Worm (Caenorhabditis elegans) whole organism, young adult: ENCODE results near the gene clec-147.
A peak's percentile ranks its signal among the peaks of the same experiment; 100 is the strongest.

ENCODE experiments used
- B0261.1 ChIP-seq: sonication (generic microtip); optimal IDR thresholded peaks from 2 replicates; lab custom pipeline; 2016; ENCODE audit warnings: mild to moderate bottlenecking, missing genetic modification characterization, moderate library complexity, missing compliant biosample characterization
- B0336.3 ChIP-seq: fragments of 200-800 bp; sonication (Bioruptor generic); IDR thresholded peaks from 2 replicates; pipeline ENCODE4 v1.3.6; 2022; ENCODE audit warnings: missing genetic modification characterization, missing compliant biosample characterization
- C17E4.6 ChIP-seq: fragments of 200-800 bp; sonication (Bioruptor generic); IDR thresholded peaks from 2 replicates; pipeline ENCODE4 v1.3.6; 2022; ENCODE audit warnings: missing genetic modification reagents, missing genetic modification characterization, missing compliant biosample characterization
- D2030.7 ChIP-seq: fragments of 200-800 bp; sonication (Bioruptor generic); IDR thresholded peaks from 2 replicates; pipeline ENCODE4 v1.3.6; 2022; ENCODE audit warnings: missing genetic modification reagents, missing genetic modification characterization, missing compliant biosample characterization
- F10E7.11 ChIP-seq: sonication (generic microtip); optimal IDR thresholded peaks from 2 replicates; lab custom pipeline; 2017; ENCODE audit warnings: mild to moderate bottlenecking, missing genetic modification characterization, moderate library complexity, missing compliant biosample characterization
- F23B12.7 ChIP-seq: sonication (generic microtip); optimal IDR thresholded peaks from 2 replicates; lab custom pipeline; 2017; ENCODE audit warnings: missing genetic modification characterization, mild to moderate bottlenecking, missing compliant biosample characterization, antibody characterized with exemption, moderate library complexity; ENCODE audit not compliant: insufficient read depth
- F55B11.4 ChIP-seq: sonication (generic microtip); optimal IDR thresholded peaks from 2 replicates; lab custom pipeline; 2016; ENCODE audit warnings: missing compliant biosample characterization, missing genetic modification characterization, borderline replicate concordance; ENCODE audit not compliant: insufficient read depth
- T26A5.8 ChIP-seq: sonication (generic microtip); optimal IDR thresholded peaks from 2 replicates; lab custom pipeline; 2016; ENCODE audit warnings: missing genetic modification characterization, missing compliant biosample characterization
- Y53G8AR.9 ChIP-seq: fragments of 200-800 bp; sonication (Bioruptor generic); conservative IDR thresholded peaks from 2 replicates; pipeline ENCODE4 v1.3.6; 2022; ENCODE audit warnings: missing genetic modification reagents, missing genetic modification characterization, missing compliant biosample characterization
- Y56A3A.18 ChIP-seq: fragments of 200-800 bp; sonication (Bioruptor generic); IDR thresholded peaks from 2 replicates; pipeline ENCODE4 v1.3.6; 2022; ENCODE audit warnings: missing genetic modification reagents, missing genetic modification characterization, missing compliant biosample characterization
- Y79H2A.3 ChIP-seq: fragments of 200-800 bp; sonication (Bioruptor generic); conservative IDR thresholded peaks from 2 replicates; pipeline ENCODE4 v1.3.6; 2022; ENCODE audit warnings: missing genetic modification reagents, missing genetic modification characterization, missing compliant biosample characterization
- Y95B8A.8 ChIP-seq: fragments of 200-800 bp; sonication (Bioruptor generic); IDR thresholded peaks from 2 replicates; pipeline ENCODE4 v1.3.6; 2022; ENCODE audit warnings: missing genetic modification reagents, missing genetic modification characterization, missing compliant biosample characterization
- akir-1 ChIP-seq: fragments of 200-800 bp; sonication (Bioruptor generic); optimal IDR thresholded peaks from 2 replicates; lab custom pipeline; 2018; ENCODE audit warnings: mild to moderate bottlenecking, missing genetic modification characterization, moderate library complexity, missing compliant biosample characterization
- aptf-2 ChIP-seq: fragments of 200-800 bp; sonication (Bioruptor generic); conservative IDR thresholded peaks from 2 replicates; pipeline ENCODE4 v1.3.6; 2022; ENCODE audit warnings: missing genetic modification reagents, missing genetic modification characterization, missing compliant biosample characterization
- aptf-3 ChIP-seq: fragments of 200-800 bp; sonication (Bioruptor generic); IDR thresholded peaks from 2 replicates; pipeline ENCODE4 v1.3.6; 2022; ENCODE audit warnings: missing genetic modification characterization, missing compliant biosample characterization
- bed-1 ChIP-seq: fragments of 200-800 bp; sonication (Bioruptor generic); IDR thresholded peaks from 2 replicates; pipeline ENCODE4 v1.3.6; 2022; ENCODE audit warnings: missing genetic modification reagents, missing genetic modification characterization, missing compliant biosample characterization
- ceh-27 ChIP-seq: fragments of 200-800 bp; sonication (Bioruptor generic); optimal IDR thresholded peaks from 2 replicates; lab custom pipeline; 2018; ENCODE audit warnings: mild to moderate bottlenecking, missing genetic modification characterization, moderate library complexity, missing compliant biosample characterization
- ceh-40 ChIP-seq: fragments of 200-800 bp; sonication (Bioruptor generic); IDR thresholded peaks from 2 replicates; pipeline ENCODE4 v1.3.6; 2022; ENCODE audit warnings: missing genetic modification characterization, missing compliant biosample characterization
- ceh-58 ChIP-seq: fragments of 200-800 bp; sonication (Bioruptor generic); IDR thresholded peaks from 2 replicates; pipeline ENCODE4 v1.3.6; 2022; ENCODE audit warnings: missing genetic modification characterization, missing compliant biosample characterization
- ceh-79 ChIP-seq: sonication (generic microtip); optimal IDR thresholded peaks from 2 replicates; lab custom pipeline; 2017; ENCODE audit warnings: mild to moderate bottlenecking, missing genetic modification characterization, missing compliant biosample characterization
- dpff-1 ChIP-seq: sonication (generic microtip); optimal IDR thresholded peaks from 2 replicates; lab custom pipeline; 2017; ENCODE audit warnings: mild to moderate bottlenecking, missing genetic modification characterization, missing compliant biosample characterization
- egl-44 ChIP-seq: fragments of 200-800 bp; sonication (Bioruptor generic); IDR thresholded peaks from 2 replicates; pipeline ENCODE4 v1.3.6; 2022; ENCODE audit warnings: missing genetic modification reagents, missing genetic modification characterization, missing compliant biosample characterization
- ekl-4 ChIP-seq: fragments of 200-800 bp; sonication (Bioruptor generic); IDR thresholded peaks from 2 replicates; pipeline ENCODE4 v1.3.6; 2022; ENCODE audit warnings: missing genetic modification reagents, missing genetic modification characterization, missing compliant biosample characterization
- gei-17 ChIP-seq: fragments of 200-800 bp; sonication (Bioruptor generic); optimal IDR thresholded peaks from 2 replicates; lab custom pipeline; 2018; ENCODE audit warnings: mild to moderate bottlenecking, missing genetic modification characterization, missing compliant biosample characterization
- hlh-12 ChIP-seq: sonication (generic microtip); optimal IDR thresholded peaks from 2 replicates; lab custom pipeline; 2016; ENCODE audit warnings: missing genetic modification characterization, missing compliant biosample characterization
- hmg-20 ChIP-seq: fragments of 200-800 bp; sonication (Bioruptor generic); IDR thresholded peaks from 2 replicates; pipeline ENCODE4 v1.3.6; 2022; ENCODE audit warnings: missing genetic modification reagents, missing genetic modification characterization, missing compliant biosample characterization
- hrde-1 ChIP-seq: sonication (generic microtip); optimal IDR thresholded peaks from 2 replicates; lab custom pipeline; 2016; ENCODE audit warnings: missing genetic modification characterization, mild to moderate bottlenecking, missing compliant biosample characterization, moderate library complexity, missing genotype, missing genetic modification reagents, borderline replicate concordance
- lin-40 ChIP-seq: sonication (generic microtip); optimal IDR thresholded peaks from 2 replicates; lab custom pipeline; 2016; ENCODE audit warnings: missing genetic modification characterization, mild to moderate bottlenecking, missing compliant biosample characterization, missing genotype, missing genetic modification reagents
- lin-54 ChIP-seq: fragments of 200-800 bp; sonication (Bioruptor generic); optimal IDR thresholded peaks from 2 replicates; lab custom pipeline; 2018; ENCODE audit warnings: mild to moderate bottlenecking, missing genetic modification characterization, missing compliant biosample characterization
- lsl-1 ChIP-seq: fragments of 200-800 bp; sonication (Bioruptor generic); optimal IDR thresholded peaks from 2 replicates; lab custom pipeline; 2018; ENCODE audit warnings: mild to moderate bottlenecking, missing genetic modification characterization, moderate library complexity, missing compliant biosample characterization
- madf-6 ChIP-seq: fragments of 200-800 bp; sonication (Bioruptor generic); IDR thresholded peaks from 2 replicates; pipeline ENCODE4 v1.3.6; 2022; ENCODE audit warnings: missing genetic modification reagents, missing genetic modification characterization, missing compliant biosample characterization
- mxl-1 ChIP-seq: sonication (generic microtip); optimal IDR thresholded peaks from 2 replicates; lab custom pipeline; 2016; ENCODE audit warnings: missing genetic modification characterization, missing compliant biosample characterization
- nfya-1 ChIP-seq: sonication (generic microtip); optimal IDR thresholded peaks from 2 replicates; lab custom pipeline; 2017; ENCODE audit warnings: antibody characterized with exemption, missing compliant biosample characterization, missing genetic modification characterization, borderline replicate concordance; ENCODE audit not compliant: insufficient read depth
- nhr-120 ChIP-seq: fragments of 200-800 bp; sonication (Bioruptor generic); IDR thresholded peaks from 2 replicates; pipeline ENCODE4 v1.3.6; 2022; ENCODE audit warnings: missing genetic modification characterization, missing compliant biosample characterization
- nhr-80 ChIP-seq: sonication (generic microtip); optimal IDR thresholded peaks from 2 replicates; lab custom pipeline; 2016; ENCODE audit warnings: missing genetic modification characterization, missing compliant biosample characterization
- pha-4 ChIP-seq: fragments of 150-350 bp; sonication (generic microtip); optimal IDR thresholded peaks from 2 replicates; lab custom pipeline; 2014; ENCODE audit warnings: missing biosample characterization, missing genetic modification reagents, missing genetic modification characterization
- rcor-1 ChIP-seq: fragments of 200-800 bp; sonication (Bioruptor generic); IDR thresholded peaks from 2 replicates; pipeline ENCODE4 v1.3.6; 2022; ENCODE audit warnings: missing genetic modification reagents, missing genetic modification characterization, missing compliant biosample characterization
- rec-8 ChIP-seq, 2 experiments: sonication (generic microtip); optimal IDR thresholded peaks; 2 replicates each; lab custom pipeline; 2016; ENCODE audit warnings: mild to moderate bottlenecking in 2 of 2, missing genetic modification characterization in 2 of 2, missing genetic modification reagents in 2 of 2, missing genotype in 2 of 2, missing biosample characterization in 1 of 2, missing compliant biosample characterization in 1 of 2, moderate library complexity in 1 of 2
- snpc-1.1 ChIP-seq: sonication (generic microtip); optimal IDR thresholded peaks from 2 replicates; lab custom pipeline; 2017; ENCODE audit warnings: missing genetic modification characterization, mild to moderate bottlenecking, missing compliant biosample characterization, antibody characterized with exemption, moderate library complexity, missing genotype, missing genetic modification reagents; ENCODE audit not compliant: insufficient read depth
- snpc-3.4 ChIP-seq: sonication (generic microtip); optimal IDR thresholded peaks from 2 replicates; lab custom pipeline; 2017; ENCODE audit warnings: missing genetic modification characterization, mild to moderate bottlenecking, missing compliant biosample characterization, antibody characterized with exemption, moderate library complexity, missing genotype, missing genetic modification reagents
- tbp1 ChIP-seq: fragments of 200-800 bp; sonication (Bioruptor generic); optimal IDR thresholded peaks from 2 replicates; lab custom pipeline; 2018; ENCODE audit warnings: mild to moderate bottlenecking, missing genetic modification characterization, missing compliant biosample characterization
- tlf-1 ChIP-seq: fragments of 200-800 bp; sonication (Bioruptor generic); optimal IDR thresholded peaks from 2 replicates; lab custom pipeline; 2018; ENCODE audit warnings: mild to moderate bottlenecking, missing genetic modification characterization, missing compliant biosample characterization
- unc-130 ChIP-seq: sonication (generic microtip); optimal IDR thresholded peaks from 2 replicates; lab custom pipeline; 2016; ENCODE audit warnings: missing genetic modification reagents, missing genetic modification characterization, missing compliant biosample characterization
- unc-62 ChIP-seq: fragments of 150-350 bp; optimal IDR thresholded peaks from 2 replicates; lab custom pipeline; 2014; ENCODE audit warnings: missing biosample characterization, missing genetic modification reagents, missing genetic modification characterization
- ztf-26 ChIP-seq: sonication (generic microtip); optimal IDR thresholded peaks from 2 replicates; lab custom pipeline; 2017; ENCODE audit warnings: missing genetic modification characterization, missing compliant biosample characterization

Gene clec-147

ce11 chrII:14500122-14500521, 37.5 kb downstream of the clec-147 start, which contains the start of gene K10H10.4:
TSS of gene K10H10.4 (plus strand) at chrII:14500422.
- no peak for TF ChIP-seq lsl-1 (GFP tag; lab: Kevin White, UChicago)
- no peak for TF ChIP-seq B0336.3 (GFP tag; lab: Robert Waterston, UW)
- no peak for TF ChIP-seq ceh-27 (GFP tag; lab: Kevin White, UChicago)
- no peak for TF ChIP-seq B0261.1 (tag; lab: Kevin White, UChicago)
- no peak for TF ChIP-seq hrde-1 (tag; lab: Kevin White, UChicago)
- TF ChIP-seq ztf-26: no peak
- TF ChIP-seq nhr-120 (GFP tag; lab: Robert Waterston, UW): no peak
- TF ChIP-seq gei-17 (GFP tag; lab: Kevin White, UChicago): no peak
- no peak for TF ChIP-seq F55B11.4 (tag; lab: Kevin White, UChicago)
- no peak for TF ChIP-seq Y56A3A.18
- TF ChIP-seq unc-62: no peak
- TF ChIP-seq hlh-12 (tag; lab: Kevin White, UChicago): no peak
- no peak for TF ChIP-seq Y79H2A.3 (GFP tag; lab: Robert Waterston, UW)
- no peak for TF ChIP-seq ceh-58
- TF ChIP-seq tbp1: no peak
- no peak for TF ChIP-seq T26A5.8 (tag; lab: Kevin White, UChicago)

- no peak for TF ChIP-seq lin-54 (GFP tag; lab: Kevin White, UChicago)
Observed at ce11 chrII:14497848-14498247, 39.8 kb downstream of the clec-147 start, which contains the start of gene dhs-8. TSS of gene dhs-8 (plus strand) at chrII:14498026.

DNA sequence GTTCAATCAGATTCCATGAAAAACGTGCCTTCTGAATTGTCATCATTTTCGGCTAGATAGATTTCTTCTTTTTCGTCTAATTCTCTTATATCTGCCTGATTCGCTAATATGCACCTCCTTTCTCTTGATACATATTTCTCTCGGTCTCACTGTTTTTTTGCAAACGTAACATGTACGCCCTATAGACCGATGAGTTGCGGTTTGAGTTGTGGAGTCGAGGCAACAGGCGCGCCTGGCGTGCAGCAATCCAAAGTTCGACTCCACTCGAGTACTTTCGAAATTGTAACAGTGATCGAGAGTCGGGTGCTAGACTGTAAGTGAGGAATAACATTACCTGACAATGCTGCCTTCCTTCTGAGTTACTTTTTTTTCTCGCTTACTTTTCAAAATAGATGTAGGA, 40.8 kb downstream of the clec-147 start:
- TF ChIP-seq aptf-3 (GFP tag; lab: Robert Waterston, UW): 0 out of 2 replicates have a peak, but pooled peaks have one; percentile 70
- peak; percentile 57 for TF ChIP-seq unc-130 (GFP tag; lab: Kevin White, UChicago)
- peak; percentile 87 for TF ChIP-seq rcor-1
- peak; percentile 91 for TF ChIP-seq ztf-26
- peak; percentile 83 for TF ChIP-seq lin-40 (tag; lab: Kevin White, UChicago)
- peak; percentile 86 for TF ChIP-seq snpc-1.1 (tag; lab: Kevin White, UChicago)
- TF ChIP-seq Y56A3A.18: peak; percentile 96
- peak; percentile 88 for TF ChIP-seq akir-1 (GFP tag; lab: Kevin White, UChicago)
- TF ChIP-seq C17E4.6: 0 out of 2 replicates have a peak, but pooled peaks have one; percentile 69
- TF ChIP-seq ceh-79 (tag; lab: Kevin White, UChicago): peak; percentile 58
- peak; percentile 95 for TF ChIP-seq mxl-1 (tag; lab: Kevin White, UChicago)
- peak; percentile 85 for TF ChIP-seq snpc-3.4
- TF ChIP-seq bed-1: no peak
- peak; percentile 85 for TF ChIP-seq ceh-40 (GFP tag; lab: Robert Waterston, UW)
- TF ChIP-seq rec-8 (tag; optimal IDR thresholded peaks at IDR 0.05; lab: Kevin White, UChicago): peak; percentile 86 to 91
- TF ChIP-seq ekl-4 (GFP tag; lab: Robert Waterston, UW): peak; percentile 89
- TF ChIP-seq Y95B8A.8 (GFP tag; lab: Robert Waterston, UW): peak; percentile 77; the same call in 1 of the 2 replicates
- peak; percentile 73 for TF ChIP-seq nhr-80 (tag; lab: Kevin White, UChicago)
- TF ChIP-seq egl-44 (GFP tag; lab: Robert Waterston, UW): peak; percentile 94
- no peak for TF ChIP-seq dpff-1 (tag; lab: Kevin White, UChicago)
- peak; percentile 96 for TF ChIP-seq F23B12.7
- peak; percentile 84 for TF ChIP-seq D2030.7 (GFP tag; lab: Robert Waterston, UW)
- peak; percentile 70 for TF ChIP-seq F10E7.11 (tag; lab: Kevin White, UChicago)
- no peak for TF ChIP-seq pha-4
- peak; percentile 78; the same call in 1 of the 2 replicates for TF ChIP-seq hmg-20 (GFP tag; lab: Robert Waterston, UW)
- no peak for TF ChIP-seq nfya-1 (tag; lab: Kevin White, UChicago)
- peak; percentile 60 for TF ChIP-seq tlf-1 (GFP tag; lab: Kevin White, UChicago)
- TF ChIP-seq madf-6 (GFP tag; lab: Robert Waterston, UW): peak; percentile 78
- TF ChIP-seq Y53G8AR.9 (GFP tag; lab: Robert Waterston, UW): peak; percentile 84
- peak; percentile 72; the same call in 1 of the 2 replicates for TF ChIP-seq aptf-2 (GFP tag; lab: Robert Waterston, UW)
